Fruit fly (Drosophila melanogaster): ENCODE data around the gene OtopLa.

The OtopLa gene

dm6 chrX:5665902-5666301, 17.6 kb upstream of the OtopLa start, which contains the start of the genes Sirt4 and CG4119 (continued):
- no peak for TF ChIP-seq Hr51 (GFP tag; optimal IDR thresholded peaks at IDR 0.05)
- no peak for TF ChIP-seq HHEX (GFP tag; optimal IDR thresholded peaks at IDR 0.05)
- TF ChIP-seq rib (GFP tag; IDR thresholded peaks at IDR 0.05): no peak
- peak; percentile 98 for TF ChIP-seq mld (GFP tag; IDR thresholded peaks at IDR 0.05; ENCODE audit: partially characterized antibody)
- TF ChIP-seq en (GFP tag; optimal IDR thresholded peaks at IDR 0.05): no peak
- no peak for TF ChIP-seq Awh (GFP tag; IDR thresholded peaks at IDR 0.05)
- TF ChIP-seq ac (GFP tag; optimal IDR thresholded peaks at IDR 0.05): no peak
- no peak for TF ChIP-seq CG7745 (tag; optimal IDR thresholded peaks at IDR 0.05)
- peak; percentile 16 for TF ChIP-seq CG8290 (GFP tag; optimal IDR thresholded peaks at IDR 0.05)
- peak in 1 of 2 experiments; percentile 78 for TF ChIP-seq CG8290 (tag; optimal IDR thresholded peaks at IDR 0.05)
- TF ChIP-seq pzg (GFP tag; optimal IDR thresholded peaks at IDR 0.05): peak; percentile 93
- TF ChIP-seq dmrt11E (tag; optimal IDR thresholded peaks at IDR 0.05): no peak
- no peak for TF ChIP-seq HLH54F (GFP tag; optimal IDR thresholded peaks at IDR 0.05)
- no peak for TF ChIP-seq CG7839 (tag; optimal IDR thresholded peaks at IDR 0.05)
- no peak for TF ChIP-seq pan (optimal IDR thresholded peaks at IDR 0.05)
- no peak for TF ChIP-seq pan (GFP tag; optimal IDR thresholded peaks at IDR 0.05 in 1 of 2, IDR thresholded peaks at IDR 0.05 in 1 of 2)
- TF ChIP-seq CG6854 (GFP tag; optimal IDR thresholded peaks at IDR 0.05): no peak
- no peak for TF ChIP-seq NK7.1 (GFP tag; optimal IDR thresholded peaks at IDR 0.05)
- TF ChIP-seq danr (GFP tag; IDR thresholded peaks at IDR 0.05): no peak
- TF ChIP-seq pnt (GFP tag; optimal IDR thresholded peaks at IDR 0.05): no peak
- TF ChIP-seq Opbp (GFP tag; IDR thresholded peaks at IDR 0.05; ENCODE audit: partially characterized antibody): peak; percentile 97
- TF ChIP-seq sisA (GFP tag; IDR thresholded peaks at IDR 0.05): no peak
- TF ChIP-seq chn (GFP tag; optimal IDR thresholded peaks at IDR 0.05): no peak
- TF ChIP-seq CG12744 (GFP tag; optimal IDR thresholded peaks at IDR 0.05): no peak
- no peak for TF ChIP-seq CG2889 (GFP tag; IDR thresholded peaks at IDR 0.05)
- TF ChIP-seq CG12299 (tag; optimal IDR thresholded peaks at IDR 0.05): no peak
- TF ChIP-seq bab2 (GFP tag; optimal IDR thresholded peaks at IDR 0.05): no peak
- TF ChIP-seq ftz-f1 (GFP tag; optimal IDR thresholded peaks at IDR 0.05): no peak
- TF ChIP-seq sc (optimal IDR thresholded peaks at IDR 0.05): no peak
- no peak for TF ChIP-seq sc (GFP tag; optimal IDR thresholded peaks at IDR 0.05)
- TF ChIP-seq cg (GFP tag; optimal IDR thresholded peaks at IDR 0.05): peak; percentile 92
- TF ChIP-seq kah (GFP tag; optimal IDR thresholded peaks at IDR 0.05): no peak
- TF ChIP-seq CG15696 (tag; optimal IDR thresholded peaks at IDR 0.05): no peak
- TF ChIP-seq MTF-1 (GFP tag; optimal IDR thresholded peaks at IDR 0.05; ENCODE audit: borderline replicate concordance): no peak
- TF ChIP-seq CG8359 (GFP tag; optimal IDR thresholded peaks at IDR 0.05; ENCODE audit: borderline replicate concordance): no peak
- TF ChIP-seq CG15269 (tag; optimal IDR thresholded peaks at IDR 0.05): no peak
- TF ChIP-seq Oli (tag; optimal IDR thresholded peaks at IDR 0.05): no peak
- TF ChIP-seq lmd (GFP tag; IDR thresholded peaks at IDR 0.05): no peak
- no peak for TF ChIP-seq fd96Cb (tag; optimal IDR thresholded peaks at IDR 0.05)
- peak; percentile 19 for TF ChIP-seq zfh2 (GFP tag; optimal IDR thresholded peaks at IDR 0.05)
- TF ChIP-seq sna (GFP tag; IDR thresholded peaks at IDR 0.05; ENCODE audit: partially characterized antibody): peak; percentile 91
- no peak for TF ChIP-seq CG4730 (GFP tag; IDR thresholded peaks at IDR 0.05)
- peak; percentile 90 for TF ChIP-seq Doc3 (GFP tag; IDR thresholded peaks at IDR 0.05; ENCODE audit: partially characterized antibody)
- no peak for TF ChIP-seq ssp (GFP tag; IDR thresholded peaks at IDR 0.05)
- no peak for TF ChIP-seq CG1647 (GFP tag; optimal IDR thresholded peaks at IDR 0.05)
- peak in 1 of 2 experiments; percentile 44 for TF ChIP-seq crp (GFP tag; optimal IDR thresholded peaks at IDR 0.05)
- TF ChIP-seq YL-1 (GFP tag; optimal IDR thresholded peaks at IDR 0.05): peak; percentile 81
- no peak for TF ChIP-seq Nf-YB (GFP tag; optimal IDR thresholded peaks at IDR 0.05)
- TF ChIP-seq CG8281 (tag; optimal IDR thresholded peaks at IDR 0.05): no peak
- no peak for TF ChIP-seq Kr (GFP tag; optimal IDR thresholded peaks at IDR 0.05)
- TF ChIP-seq crc (GFP tag; optimal IDR thresholded peaks at IDR 0.05): no peak
